Worm (Caenorhabditis elegans) whole organism, mixed stage, embryonic: ENCODE measurements around the gene nhx-1.

ENCODE experiments used
- M03D4.4 ChIP-seq: sonication (generic microtip); optimal IDR thresholded peaks from 2 replicates; lab custom pipeline; 2017; ENCODE audit warnings: mild to moderate bottlenecking, missing genetic modification characterization, missing compliant biosample characterization
- blmp-1 ChIP-seq: fragments of 150-350 bp; optimal IDR thresholded peaks from 2 replicates; lab custom pipeline; 2014; ENCODE audit warnings: missing biosample characterization, missing genetic modification characterization
- unc-62 ChIP-seq: fragments of 150-350 bp; optimal IDR thresholded peaks from 2 replicates; lab custom pipeline; 2014; ENCODE audit warnings: missing biosample characterization, missing genetic modification reagents, missing genetic modification characterization

ce11 chrX:16039173-16039572 lies 22.3 kb downstream of the nhx-1 start:
- TF ChIP-seq M03D4.4 (no peak), blmp-1 (tag; lab: Kevin White, UChicago) (no peak), unc-62 (GFP tag; lab: Kevin White, UChicago) (no peak)
